Worm (Caenorhabditis elegans) whole organism, late embryonic: ENCODE results near the gene grd-6.

Experiments
- C08G9.2 ChIP-seq: sonication (generic microtip); optimal IDR thresholded peaks from 2 replicates; lab custom pipeline; 2016; ENCODE audit warnings: mild to moderate bottlenecking, missing genetic modification characterization, moderate library complexity, missing compliant biosample characterization
- F13H6.1 ChIP-seq: sonication (generic microtip); optimal IDR thresholded peaks from 2 replicates; lab custom pipeline; 2016; ENCODE audit warnings: missing genetic modification characterization, missing compliant biosample characterization
- K09A11.1 ChIP-seq: sonication (generic microtip); optimal IDR thresholded peaks from 2 replicates; lab custom pipeline; 2017; ENCODE audit warnings: antibody characterized with exemption, mild to moderate bottlenecking, missing genetic modification characterization, missing compliant biosample characterization; ENCODE audit not compliant: insufficient read depth
- T23F11.4 ChIP-seq: fragments of 200-800 bp; sonication (Bioruptor generic); optimal IDR thresholded peaks from 2 replicates; lab custom pipeline; 2018; ENCODE audit warnings: mild to moderate bottlenecking, missing genetic modification characterization, missing compliant biosample characterization
- ahr-1 ChIP-seq: sonication (generic microtip); optimal IDR thresholded peaks from 2 replicates; lab custom pipeline; 2016; ENCODE audit warnings: missing genetic modification characterization, missing compliant biosample characterization
- ama-1 ChIP-seq: fragments of 150-350 bp; optimal IDR thresholded peaks from 2 replicates; lab custom pipeline; 2014
- ceh-30 ChIP-seq: fragments of 150-350 bp; optimal IDR thresholded peaks from 2 replicates; lab custom pipeline; 2014; ENCODE audit warnings: missing biosample characterization, missing genetic modification characterization
- ceh-31 ChIP-seq: sonication (generic microtip); optimal IDR thresholded peaks from 2 replicates; lab custom pipeline; 2016; ENCODE audit warnings: missing genetic modification characterization, missing compliant biosample characterization
- ceh-34 ChIP-seq: sonication (generic microtip); optimal IDR thresholded peaks from 2 replicates; lab custom pipeline; 2016; ENCODE audit warnings: mild to moderate bottlenecking, missing genetic modification characterization, missing compliant biosample characterization
- ceh-9 ChIP-seq: sonication (generic microtip); optimal IDR thresholded peaks from 2 replicates; lab custom pipeline; 2016; ENCODE audit warnings: mild to moderate bottlenecking, missing genetic modification characterization, inconsistent platforms, missing compliant biosample characterization
- dve-1 ChIP-seq: sonication (generic microtip); optimal IDR thresholded peaks from 2 replicates; lab custom pipeline; 2017; ENCODE audit warnings: antibody characterized with exemption, mild to moderate bottlenecking, missing genetic modification characterization, missing compliant biosample characterization
- elt-2 ChIP-seq: sonication (generic microtip); optimal IDR thresholded peaks from 2 replicates; lab custom pipeline; 2016; ENCODE audit warnings: missing genetic modification reagents, missing genetic modification characterization, missing compliant biosample characterization
- ets-4 ChIP-seq: sonication (generic microtip); optimal IDR thresholded peaks from 2 replicates; lab custom pipeline; 2016; ENCODE audit warnings: missing genetic modification characterization, missing compliant biosample characterization
- fax-1 ChIP-seq: sonication (generic microtip); optimal IDR thresholded peaks from 2 replicates; lab custom pipeline; 2016; ENCODE audit warnings: missing genotype, missing genetic modification characterization, missing compliant biosample characterization
- hlh-13 ChIP-seq: fragments of 200-800 bp; sonication (Bioruptor generic); optimal IDR thresholded peaks from 2 replicates; lab custom pipeline; 2018; ENCODE audit warnings: mild to moderate bottlenecking, missing genetic modification characterization, missing compliant biosample characterization
- hlh-15 ChIP-seq: sonication (generic microtip); optimal IDR thresholded peaks from 2 replicates; lab custom pipeline; 2016; ENCODE audit warnings: missing genetic modification characterization, missing compliant biosample characterization
- lim-6 ChIP-seq: sonication (generic microtip); optimal IDR thresholded peaks from 2 replicates; lab custom pipeline; 2016; ENCODE audit warnings: missing genetic modification characterization, missing compliant biosample characterization
- madf-2 ChIP-seq: sonication (generic microtip); optimal IDR thresholded peaks from 2 replicates; lab custom pipeline; 2017; ENCODE audit warnings: missing genetic modification characterization, missing compliant biosample characterization
- mec-3 ChIP-seq: sonication (generic microtip); optimal IDR thresholded peaks from 2 replicates; lab custom pipeline; 2016; ENCODE audit warnings: borderline replicate concordance, missing genetic modification characterization, missing compliant biosample characterization
- nhr-11 ChIP-seq: fragments of 150-350 bp; optimal IDR thresholded peaks from 2 replicates; lab custom pipeline; 2014; ENCODE audit warnings: missing biosample characterization, missing genetic modification characterization
- npax-4 ChIP-seq: sonication (generic microtip); optimal IDR thresholded peaks from 2 replicates; lab custom pipeline; 2016; ENCODE audit warnings: missing genetic modification characterization, missing compliant biosample characterization
- rnt-1 ChIP-seq: sonication (generic microtip); optimal IDR thresholded peaks from 2 replicates; lab custom pipeline; 2016; ENCODE audit warnings: missing genetic modification characterization, missing compliant biosample characterization
- sox-4 ChIP-seq: sonication (generic microtip); optimal IDR thresholded peaks from 2 replicates; lab custom pipeline; 2017; ENCODE audit warnings: mild to moderate bottlenecking, missing genetic modification characterization, inconsistent platforms, missing compliant biosample characterization
- tbx-2 ChIP-seq: sonication (generic microtip); optimal IDR thresholded peaks from 2 replicates; lab custom pipeline; 2016; ENCODE audit warnings: missing genetic modification characterization, missing compliant biosample characterization
- tbx-7 ChIP-seq: sonication (generic microtip); optimal IDR thresholded peaks from 2 replicates; lab custom pipeline; 2016; ENCODE audit warnings: missing genotype, missing genetic modification characterization, missing compliant biosample characterization
- ttx-3 ChIP-seq: sonication (generic microtip); optimal IDR thresholded peaks from 2 replicates; lab custom pipeline; 2016; ENCODE audit warnings: missing genetic modification reagents, missing genetic modification characterization, missing compliant biosample characterization
- unc-3 ChIP-seq, 2 experiments: fragments of 200-800 bp in 1 of 2; sonication (Bioruptor generic) in 1 of 2; sonication (generic microtip) in 1 of 2; conservative IDR thresholded peaks in 1 of 2; optimal IDR thresholded peaks in 1 of 2; 2 replicates each; pipeline versions ENCODE4 v1.3.6 to Lab custom; 2016 to 2022; ENCODE audit warnings: missing compliant biosample characterization in 2 of 2, missing genetic modification characterization in 2 of 2, missing genetic modification reagents in 1 of 2
- unc-55 ChIP-seq: sonication (generic microtip); optimal IDR thresholded peaks from 2 replicates; lab custom pipeline; 2017; ENCODE audit warnings: missing biosample characterization, missing genetic modification reagents, missing genetic modification characterization
- unc-86 ChIP-seq: sonication (generic microtip); optimal IDR thresholded peaks from 2 replicates; lab custom pipeline; 2016; ENCODE audit warnings: missing genetic modification characterization, missing compliant biosample characterization

grd-6 gene

ce11 chrV:9273587-9273986 lies 51.9 kb downstream of the grd-6 start (continued):
- no peak for TF ChIP-seq K09A11.1 (tag; lab: Kevin White, UChicago)
- TF ChIP-seq ahr-1 (tag; lab: Kevin White, UChicago) = no peak
- TF ChIP-seq ama-1 (lab: Kevin White, UChicago) = no peak
- no peak for TF ChIP-seq tbx-7 (tag; lab: Kevin White, UChicago)
- TF ChIP-seq ceh-31 (tag; lab: Kevin White, UChicago) = peak; percentile 86
- peak; percentile 56 for TF ChIP-seq rnt-1 (tag; lab: Kevin White, UChicago)
- no peak for TF ChIP-seq npax-4 (tag; lab: Kevin White, UChicago)
- no peak for TF ChIP-seq mec-3
- no peak for TF ChIP-seq hlh-15 (tag; lab: Kevin White, UChicago)
- TF ChIP-seq unc-86 (tag; lab: Kevin White, UChicago) = no peak
- TF ChIP-seq ceh-34 = peak; percentile 32
- no peak for TF ChIP-seq ttx-3
- TF ChIP-seq hlh-13 (GFP tag; lab: Kevin White, UChicago) = no peak
- TF ChIP-seq unc-55 (GFP tag; lab: Kevin White, UChicago) = peak; percentile 26
- no peak for TF ChIP-seq dve-1 (tag; lab: Kevin White, UChicago)
- no peak for TF ChIP-seq sox-4
- peak; percentile 43 for TF ChIP-seq C08G9.2 (tag; lab: Kevin White, UChicago)
- TF ChIP-seq tbx-2 (tag; lab: Kevin White, UChicago) = peak; percentile 59
- TF ChIP-seq ceh-30 (tag; lab: Kevin White, UChicago) = peak; percentile 7
- TF ChIP-seq ets-4 (tag; lab: Kevin White, UChicago) = no peak
- TF ChIP-seq madf-2 (tag; lab: Kevin White, UChicago) = no peak
- TF ChIP-seq nhr-11 (tag; lab: Kevin White, UChicago) = no peak
- no peak for TF ChIP-seq F13H6.1 (tag; lab: Kevin White, UChicago)
- no peak for TF ChIP-seq T23F11.4
- TF ChIP-seq unc-3 (GFP tag; conservative IDR thresholded peaks at IDR 0.05; lab: Robert Waterston, UW) = no peak
- no peak for TF ChIP-seq unc-3 (tag; optimal IDR thresholded peaks at IDR 0.05; lab: Kevin White, UChicago)
- no peak for TF ChIP-seq elt-2 (tag; lab: Kevin White, UChicago)
- TF ChIP-seq fax-1 (tag; lab: Kevin White, UChicago) = no peak
- no peak for TF ChIP-seq lim-6 (tag; lab: Kevin White, UChicago)
- TF ChIP-seq ceh-9 = no peak
